Fruit fly (Drosophila melanogaster) whole organism, wandering third instar larva: Measurements from ENCODE around the gene CG31642.

Experiments
- Abd-B ChIP-seq: fragments of >200 bp; optimal IDR thresholded peaks from 2 replicates; lab custom pipeline; 2017; ENCODE audit warnings: missing biosample characterization, missing genetic modification characterization
- CG32264 ChIP-seq: fragments of 200-800 bp; sonication (Bioruptor generic); optimal IDR thresholded peaks from 2 replicates; lab custom pipeline; 2016; ENCODE audit warnings: missing biosample characterization, missing genetic modification characterization
- CrebA ChIP-seq: fragments of 200-800 bp; sonication (Bioruptor generic); optimal IDR thresholded peaks from 2 replicates; lab custom pipeline; 2016; ENCODE audit warnings: missing biosample characterization, mild to moderate bottlenecking, missing genetic modification characterization, borderline replicate concordance
- Dfd ChIP-seq: fragments of >200 bp; optimal IDR thresholded peaks from 2 replicates; lab custom pipeline; 2017; ENCODE audit warnings: missing biosample characterization, missing genetic modification characterization
- Dif ChIP-seq: fragments of 200-275, 200-300 bp; sonication (Bioruptor generic); optimal IDR thresholded peaks from 2 replicates; lab custom pipeline; 2018; ENCODE audit warnings: missing biosample characterization, missing genetic modification characterization; ENCODE audit not compliant: partially characterized antibody
- Rel ChIP-seq, 2 experiments: fragments of 200-800 bp; sonication (Bioruptor generic) in 1 of 2; optimal IDR thresholded peaks; 2 replicates in 1 of 2; 3 replicates in 1 of 2; lab custom pipeline; 2016 to 2019; ENCODE audit warnings: mild to moderate bottlenecking in 2 of 2, missing biosample characterization in 2 of 2, missing genetic modification characterization in 2 of 2, moderate library complexity in 1 of 2
- h ChIP-seq: fragments of 200-800 bp; sonication (Bioruptor generic); optimal IDR thresholded peaks from 3 replicates; lab custom pipeline; 2016; ENCODE audit warnings: missing biosample characterization, mild to moderate bottlenecking, missing genetic modification characterization
- lola ChIP-seq: fragments of >200 bp; optimal IDR thresholded peaks from 2 replicates; lab custom pipeline; 2017; ENCODE audit warnings: missing biosample characterization, missing genetic modification characterization
- sage ChIP-seq: fragments of 200-800 bp; sonication (Bioruptor generic); optimal IDR thresholded peaks from 2 replicates; lab custom pipeline; 2016; ENCODE audit warnings: missing biosample characterization, mild to moderate bottlenecking, missing genetic modification characterization

- TF ChIP-seq sage (no peak), Rel (GFP tag; optimal IDR thresholded peaks at IDR 0.05; lab: Kevin White, UChicago) (no peak), Rel (tag; optimal IDR thresholded peaks at IDR 0.05; lab: Kevin White, UChicago) (no peak), Dfd (GFP tag; lab: Kevin White, UChicago) (no peak), Abd-B (GFP tag; lab: Kevin White, UChicago) (no peak), h (GFP tag; lab: Kevin White, UChicago) (no peak), lola (GFP tag; lab: Kevin White, UChicago) (no peak), CG32264 (no peak), Dif (GFP tag; lab: Kevin White, UChicago) (no peak), CrebA (GFP tag; lab: Kevin White, UChicago) (no peak)
These were observed 41.8 kb downstream of the CG31642 start, which contains the start of gene CG13989 for dm6 chr2L:6160100-6160499.
